Fruit fly (Drosophila melanogaster) S2 (cell line): ENCODE results near the gene CG31697.

Source experiments
- CG8478 ChIP-seq: fragments of >200 bp; optimal IDR thresholded peaks from 2 replicates; lab custom pipeline; 2018
- CTCF ChIP-seq, 2 experiments: fragments of >200 bp; optimal IDR thresholded peaks; 2 replicates each; lab custom pipeline; 2018

- no peak for TF ChIP-seq CTCF (optimal IDR thresholded peaks at IDR 0.05; lab: Kevin White, UChicago)
- no peak for TF ChIP-seq CG8478 (lab: Kevin White, UChicago)
Measured at dm6 chr2L:19546869-19547710, 11.8 kb downstream of the CG31697 start, which contains the start of gene CG10337.
